Worm (Caenorhabditis elegans) whole organism, mixed stage, embryonic: Measurements from ENCODE around the gene vit-5.

Experiments
- M03D4.4 ChIP-seq: sonication (generic microtip); optimal IDR thresholded peaks from 2 replicates; lab custom pipeline; 2017; ENCODE audit warnings: mild to moderate bottlenecking, missing genetic modification characterization, missing compliant biosample characterization
- bed-3 ChIP-seq: fragments of 200-800 bp; sonication (Bioruptor generic); optimal IDR thresholded peaks from 3 replicates; lab custom pipeline; 2018; ENCODE audit warnings: mild to moderate bottlenecking, missing genetic modification characterization, moderate library complexity, missing compliant biosample characterization
- blmp-1 ChIP-seq: fragments of 150-350 bp; optimal IDR thresholded peaks from 2 replicates; lab custom pipeline; 2014; ENCODE audit warnings: missing biosample characterization, missing genetic modification characterization
- ceh-39 ChIP-seq: fragments of 150-350 bp; optimal IDR thresholded peaks from 2 replicates; lab custom pipeline; 2014; ENCODE audit warnings: missing biosample characterization, missing genetic modification characterization
- ceh-43 ChIP-seq: fragments of 200-800 bp; sonication (Bioruptor generic); optimal IDR thresholded peaks from 2 replicates; lab custom pipeline; 2018; ENCODE audit warnings: mild to moderate bottlenecking, missing genetic modification characterization, moderate library complexity, missing compliant biosample characterization
- ceh-83 ChIP-seq: fragments of 200-800 bp; sonication (Bioruptor generic); optimal IDR thresholded peaks from 2 replicates; lab custom pipeline; 2018; ENCODE audit warnings: mild to moderate bottlenecking, missing genetic modification characterization, missing compliant biosample characterization
- ces-1 ChIP-seq: fragments of 150-350 bp; optimal IDR thresholded peaks from 2 replicates; lab custom pipeline; 2014; ENCODE audit warnings: missing biosample characterization, missing genetic modification reagents, missing genetic modification characterization
- cnd-1 ChIP-seq: fragments of 200-800 bp; sonication (Bioruptor generic); optimal IDR thresholded peaks from 2 replicates; lab custom pipeline; 2018; ENCODE audit warnings: mild to moderate bottlenecking, missing genetic modification characterization, missing compliant biosample characterization
- drap-1 ChIP-seq: fragments of 200-800 bp; sonication (Bioruptor generic); optimal IDR thresholded peaks from 3 replicates; lab custom pipeline; 2018; ENCODE audit warnings: mild to moderate bottlenecking, missing genetic modification characterization, missing compliant biosample characterization
- elt-1 ChIP-seq: sonication (generic microtip); optimal IDR thresholded peaks from 2 replicates; lab custom pipeline; 2017; ENCODE audit warnings: missing genetic modification characterization, mild to moderate bottlenecking, missing compliant biosample characterization, antibody characterized with exemption, moderate library complexity, borderline replicate concordance; ENCODE audit not compliant: insufficient read depth
- elt-3 ChIP-seq: fragments of 150-350 bp; optimal IDR thresholded peaks from 2 replicates; lab custom pipeline; 2014; ENCODE audit warnings: missing biosample characterization, missing genetic modification characterization
- flh-1 ChIP-seq: fragments of 200-800 bp; sonication (Bioruptor generic); optimal IDR thresholded peaks from 2 replicates; lab custom pipeline; 2018; ENCODE audit warnings: mild to moderate bottlenecking, missing genetic modification characterization, moderate library complexity, missing compliant biosample characterization
- ham-2 ChIP-seq: fragments of 200-800 bp; sonication (Bioruptor generic); optimal IDR thresholded peaks from 2 replicates; lab custom pipeline; 2018; ENCODE audit warnings: mild to moderate bottlenecking, missing genetic modification characterization, missing compliant biosample characterization
- hlh-1 ChIP-seq: fragments of 150-350 bp; optimal IDR thresholded peaks from 2 replicates; lab custom pipeline; 2014; ENCODE audit warnings: missing biosample characterization, missing genetic modification reagents, missing genetic modification characterization
- lin-13 ChIP-seq: fragments of 150-350 bp; optimal IDR thresholded peaks from 2 replicates; lab custom pipeline; 2014; ENCODE audit warnings: missing biosample characterization, missing genetic modification characterization
- lin-32 ChIP-seq: fragments of 200-800 bp; sonication (Bioruptor generic); optimal IDR thresholded peaks from 2 replicates; lab custom pipeline; 2018; ENCODE audit warnings: mild to moderate bottlenecking, missing genetic modification characterization, missing compliant biosample characterization
- lsy-2 ChIP-seq: fragments of 150-350 bp; optimal IDR thresholded peaks from 2 replicates; lab custom pipeline; 2014; ENCODE audit warnings: missing biosample characterization, missing genetic modification characterization
- mab-5 ChIP-seq: fragments of 150-350 bp; optimal IDR thresholded peaks from 2 replicates; lab custom pipeline; 2014; ENCODE audit warnings: missing biosample characterization, missing genetic modification characterization
- mep-1 ChIP-seq: fragments of 150-350 bp; optimal IDR thresholded peaks from 2 replicates; lab custom pipeline; 2017; ENCODE audit warnings: missing biosample characterization, missing genetic modification reagents, missing genetic modification characterization, inconsistent platforms
- nhr-2 ChIP-seq: fragments of 150-350 bp; optimal IDR thresholded peaks from 2 replicates; lab custom pipeline; 2014; ENCODE audit warnings: missing biosample characterization, missing genetic modification characterization
- nhr-237 ChIP-seq: fragments of 150-350 bp; optimal IDR thresholded peaks from 2 replicates; lab custom pipeline; 2014; ENCODE audit warnings: missing biosample characterization, missing genetic modification characterization
- nhr-76 ChIP-seq: sonication (generic microtip); optimal IDR thresholded peaks from 2 replicates; lab custom pipeline; 2017; ENCODE audit warnings: missing biosample characterization, missing genetic modification characterization
- pha-4 ChIP-seq: fragments of 150-350 bp; optimal IDR thresholded peaks from 2 replicates; lab custom pipeline; 2018; ENCODE audit warnings: missing biosample characterization, missing genetic modification reagents, missing genetic modification characterization
- sem-2 ChIP-seq: fragments of 200-800 bp; sonication (Bioruptor generic); optimal IDR thresholded peaks from 2 replicates; lab custom pipeline; 2018; ENCODE audit warnings: mild to moderate bottlenecking, missing genetic modification characterization, missing compliant biosample characterization
- snpc-4 ChIP-seq: fragments of 150-350 bp; optimal IDR thresholded peaks from 2 replicates; lab custom pipeline; 2014; ENCODE audit warnings: missing biosample characterization, missing genetic modification characterization
- sptf-1 ChIP-seq: sonication (generic microtip); optimal IDR thresholded peaks from 2 replicates; lab custom pipeline; 2017; ENCODE audit warnings: mild to moderate bottlenecking, missing genetic modification characterization, moderate library complexity, missing compliant biosample characterization
- tbx-8 ChIP-seq: fragments of 200-800 bp; sonication (Bioruptor generic); optimal IDR thresholded peaks from 2 replicates; lab custom pipeline; 2018; ENCODE audit warnings: mild to moderate bottlenecking, missing genetic modification characterization, moderate library complexity, missing compliant biosample characterization
- unc-120 ChIP-seq: sonication (generic microtip); optimal IDR thresholded peaks from 2 replicates; lab custom pipeline; 2017; ENCODE audit warnings: missing genetic modification characterization, missing compliant biosample characterization; ENCODE audit not compliant: poor library complexity, severe bottlenecking
- unc-62 ChIP-seq: fragments of 150-350 bp; optimal IDR thresholded peaks from 2 replicates; lab custom pipeline; 2014; ENCODE audit warnings: missing biosample characterization, missing genetic modification reagents, missing genetic modification characterization
- zip-8 ChIP-seq: fragments of 150-350 bp; optimal IDR thresholded peaks from 2 replicates; lab custom pipeline; 2014; ENCODE audit warnings: missing biosample characterization, missing genetic modification characterization
- ztf-11 ChIP-seq: fragments of 150-350 bp; optimal IDR thresholded peaks from 2 replicates; lab custom pipeline; 2014; ENCODE audit warnings: missing biosample characterization, missing genetic modification characterization

The vit-5 gene

DNA sequence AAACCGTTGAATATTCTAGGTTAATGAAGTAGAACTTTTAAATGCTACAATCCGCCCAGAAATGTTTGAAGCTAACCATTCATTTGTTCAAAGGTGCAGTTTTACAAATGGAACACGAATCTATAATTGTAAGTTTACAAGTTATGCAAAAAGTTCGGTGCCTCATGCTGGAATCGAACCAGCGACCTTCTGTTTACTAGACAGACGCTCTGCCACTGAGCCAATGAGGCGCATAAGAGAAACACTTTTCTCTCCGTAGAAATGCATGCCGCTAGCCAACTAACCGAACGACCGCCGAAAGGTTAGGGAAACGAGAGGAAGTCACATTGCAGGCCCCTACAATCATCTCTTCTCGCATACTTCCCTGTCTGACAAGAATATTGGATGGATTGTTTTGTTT, 32.0 kb upstream of the vit-5 start (continued):
- TF ChIP-seq nhr-76 = no peak
- TF ChIP-seq M03D4.4 (tag; lab: Kevin White, UChicago) = peak; percentile 90
- TF ChIP-seq ceh-83 = peak; percentile 92
- TF ChIP-seq snpc-4 (tag; lab: Kevin White, UChicago) = no peak
- TF ChIP-seq hlh-1 (tag; lab: Kevin White, UChicago) = peak; percentile 49
- TF ChIP-seq elt-1 = no peak
- peak; percentile 37 for TF ChIP-seq nhr-237 (tag; lab: Kevin White, UChicago)

- peak; percentile 18 for TF ChIP-seq ces-1 (GFP tag; lab: Kevin White, UChicago)
- no peak for TF ChIP-seq unc-120 (tag; lab: Kevin White, UChicago)
- TF ChIP-seq ceh-39 (tag; lab: Kevin White, UChicago) = no peak
- TF ChIP-seq ham-2 (GFP tag; lab: Kevin White, UChicago) = no peak
- TF ChIP-seq snpc-4 (tag; lab: Kevin White, UChicago) = no peak
- no peak for TF ChIP-seq pha-4
Observed at ce11 chrX:3374642-3375041, 28.6 kb upstream of the vit-5 start, which contains the start of gene clc-3. Gene clc-3, minus strand, starts transcription at chrX:3374742.

- no peak for TF ChIP-seq unc-120 (tag; lab: Kevin White, UChicago)
- no peak for TF ChIP-seq nhr-2 (tag; lab: Kevin White, UChicago)
- no peak for TF ChIP-seq nhr-237 (tag; lab: Kevin White, UChicago)
- no peak for TF ChIP-seq sem-2
- TF ChIP-seq zip-8 (tag; lab: Kevin White, UChicago) = no peak
- TF ChIP-seq ztf-11 (tag; lab: Kevin White, UChicago) = no peak
- TF ChIP-seq mab-5 (tag; lab: Kevin White, UChicago) = no peak
- TF ChIP-seq tbx-8 (GFP tag; lab: Kevin White, UChicago) = no peak
- no peak for TF ChIP-seq M03D4.4 (tag; lab: Kevin White, UChicago)
- no peak for TF ChIP-seq bed-3 (GFP tag; lab: Kevin White, UChicago)
- TF ChIP-seq ceh-43 (GFP tag; lab: Kevin White, UChicago) = no peak
- no peak for TF ChIP-seq hlh-1 (tag; lab: Kevin White, UChicago)
- no peak for TF ChIP-seq lin-13 (tag; lab: Kevin White, UChicago)
- no peak for TF ChIP-seq flh-1 (GFP tag; lab: Kevin White, UChicago)
Observed at ce11 chrX:3375320-3375719, 28.0 kb upstream of the vit-5 start.

ce11 chrX:3379114-3379513, 24.2 kb upstream of the vit-5 start, which contains the start of gene sorf-1:
Gene sorf-1, minus strand, starts transcription at chrX:3379248.
- TF ChIP-seq unc-62 (no peak), elt-3 (tag; lab: Kevin White, UChicago) (no peak), ceh-43 (GFP tag; lab: Kevin White, UChicago) (no peak), nhr-2 (tag; lab: Kevin White, UChicago) (no peak), snpc-4 (tag; lab: Kevin White, UChicago) (no peak), hlh-1 (tag; lab: Kevin White, UChicago) (no peak), bed-3 (GFP tag; lab: Kevin White, UChicago) (no peak), mep-1 (tag; lab: Kevin White, UChicago) (peak; percentile 13), pha-4 (peak; percentile 13), lsy-2 (tag; lab: Kevin White, UChicago) (no peak), ceh-83 (no peak), M03D4.4 (tag; lab: Kevin White, UChicago) (no peak), nhr-76 (no peak), tbx-8 (GFP tag; lab: Kevin White, UChicago) (no peak), ham-2 (GFP tag; lab: Kevin White, UChicago) (no peak)

DNA sequence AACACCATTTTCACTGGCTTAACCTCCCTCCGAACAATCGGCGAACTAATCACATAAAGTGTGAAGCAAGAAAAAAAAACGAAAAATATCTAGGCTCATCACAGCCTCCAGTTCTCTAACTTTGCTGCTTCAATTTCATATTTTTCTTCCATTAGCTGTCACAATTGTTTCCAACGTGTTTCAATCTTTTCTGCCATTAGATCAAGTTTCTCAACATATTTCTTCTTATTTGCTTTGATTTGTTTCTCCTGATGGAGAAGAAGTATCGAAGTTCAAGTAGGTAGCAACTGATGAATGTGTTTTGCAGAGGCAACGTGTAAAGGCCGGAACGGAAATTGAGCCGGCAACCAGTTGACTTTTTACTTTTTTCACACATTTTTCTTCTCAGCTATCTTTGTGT, 23.1 kb upstream of the vit-5 start, which contains the start of gene ZK563.7:
Gene ZK563.7 (plus strand): TSS at position 301 of the 400 bp plus-strand sequence.
- no peak for TF ChIP-seq cnd-1
- TF ChIP-seq ces-1 (GFP tag; lab: Kevin White, UChicago) = no peak
- no peak for TF ChIP-seq snpc-4 (tag; lab: Kevin White, UChicago)
- no peak for TF ChIP-seq ztf-11 (tag; lab: Kevin White, UChicago)

- TF ChIP-seq nhr-76 (no peak), ces-1 (GFP tag; lab: Kevin White, UChicago) (no peak), unc-120 (tag; lab: Kevin White, UChicago) (no peak), blmp-1 (tag; lab: Kevin White, UChicago) (no peak), M03D4.4 (tag; lab: Kevin White, UChicago) (no peak), cnd-1 (no peak), unc-62 (no peak), lin-32 (GFP tag; lab: Kevin White, UChicago) (no peak), snpc-4 (tag; lab: Kevin White, UChicago) (no peak), elt-1 (no peak), sptf-1 (tag; lab: Kevin White, UChicago) (no peak), drap-1 (GFP tag; lab: Kevin White, UChicago) (no peak), nhr-2 (tag; lab: Kevin White, UChicago) (no peak), tbx-8 (GFP tag; lab: Kevin White, UChicago) (no peak), ham-2 (GFP tag; lab: Kevin White, UChicago) (no peak), bed-3 (GFP tag; lab: Kevin White, UChicago) (no peak), sem-2 (no peak), lsy-2 (tag; lab: Kevin White, UChicago) (no peak), ceh-39 (tag; lab: Kevin White, UChicago) (no peak)
Observed at ce11 chrX:3385362-3385761, 17.9 kb upstream of the vit-5 start, which contains the start of gene acp-1. Gene acp-1, minus strand, starts transcription at chrX:3385462.
